Worm (Caenorhabditis elegans): ENCODE data around the gene pqn-15.

- no peak for TF ChIP-seq skn-1 (tag; optimal IDR thresholded peaks at IDR 0.05)
- no peak for TF ChIP-seq pag-3 (tag; optimal IDR thresholded peaks at IDR 0.05; ENCODE audit: borderline replicate concordance, insufficient read depth)
- TF ChIP-seq nhr-12 (tag; optimal IDR thresholded peaks at IDR 0.05): no peak
- TF ChIP-seq nhr-76 (tag; optimal IDR thresholded peaks at IDR 0.05): no peak
- TF ChIP-seq ces-1 (GFP tag; optimal IDR thresholded peaks at IDR 0.05): no peak
- no peak for TF ChIP-seq elt-2 (tag; optimal IDR thresholded peaks at IDR 0.05)
- no peak for TF ChIP-seq elt-3 (tag; optimal IDR thresholded peaks at IDR 0.05)
- TF ChIP-seq lin-35 (GFP tag; optimal IDR thresholded peaks at IDR 0.05): no peak
- TF ChIP-seq unc-30 (tag; optimal IDR thresholded peaks at IDR 0.05): no peak
- TF ChIP-seq lin-39 (tag; optimal IDR thresholded peaks at IDR 0.05): no peak
- TF ChIP-seq unc-62 (GFP tag; optimal IDR thresholded peaks at IDR 0.05): no peak
- no peak for TF ChIP-seq nhr-28 (tag; optimal IDR thresholded peaks at IDR 0.05)
- TF ChIP-seq ama-1 (optimal IDR thresholded peaks at IDR 0.05): no peak
- TF ChIP-seq nhr-11 (tag; optimal IDR thresholded peaks at IDR 0.05): no peak
Observed at ce11 chrX:4263820-4264219, 42.9 kb downstream of the pqn-15 start.

All from whole organism, L1 larva.